Fruit fly (Drosophila melanogaster): ENCODE results near the gene CG42359.

The CG42359 gene

DNA sequence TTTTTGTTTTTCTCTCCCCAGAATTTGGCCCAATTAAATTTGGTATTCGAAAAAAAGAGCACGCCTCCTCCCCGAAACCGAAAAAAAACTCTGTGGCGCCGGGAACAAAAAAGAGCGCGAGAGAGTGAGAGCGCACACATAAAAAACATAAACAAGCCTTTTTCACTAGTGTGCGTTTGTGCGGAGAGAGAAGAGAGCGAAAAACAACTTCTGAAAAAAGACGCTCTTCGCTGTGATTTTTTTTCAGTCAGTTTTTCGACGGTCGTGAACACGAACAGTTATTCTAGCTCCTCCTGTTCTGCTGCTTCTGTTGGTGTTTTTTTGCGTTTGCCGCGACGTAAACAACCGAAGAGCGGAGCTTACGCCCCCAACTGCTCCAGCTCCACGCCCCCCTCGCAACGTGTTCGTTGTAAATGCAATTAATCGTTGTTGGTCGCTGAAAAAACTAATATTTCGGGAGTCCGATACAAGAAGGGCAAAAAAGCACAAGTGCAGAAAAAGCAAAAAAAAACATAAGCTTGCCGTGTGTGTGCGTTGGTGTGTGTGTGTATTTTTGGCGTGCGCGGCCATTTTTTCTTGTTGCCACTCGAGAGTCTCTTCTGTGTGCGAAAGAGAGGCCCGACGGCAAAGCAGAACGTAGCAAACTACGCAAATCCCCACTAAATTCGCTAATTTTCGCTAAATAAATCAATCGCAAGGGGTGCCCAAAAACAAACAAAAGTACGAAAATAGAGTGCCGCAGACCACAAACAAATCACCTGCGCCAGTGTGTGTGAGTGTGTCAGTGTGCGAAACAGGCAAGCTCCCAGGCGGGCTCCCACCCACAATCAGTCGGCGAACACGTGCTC is 2.1 kb upstream of the CG42359 start, which contains the start of gene sqz (continued):
- TF ChIP-seq scrt (GFP tag; optimal IDR thresholded peaks at IDR 0.05) (peak; percentile 50), CG11504 (tag; optimal IDR thresholded peaks at IDR 0.05) (no peak), hkb (optimal IDR thresholded peaks at IDR 0.05) (no peak), hkb (GFP tag; IDR thresholded peaks at IDR 0.05) (no peak; the same call in 1 of the 2 replicates), corto (GFP tag; optimal IDR thresholded peaks at IDR 0.05) (peak; percentile 79), CG8359 (GFP tag; optimal IDR thresholded peaks at IDR 0.05; ENCODE audit: borderline replicate concordance) (no peak), bsh (GFP tag; optimal IDR thresholded peaks at IDR 0.05) (peak in 1 of 2 experiments; percentile 84), crol (GFP tag; IDR thresholded peaks at IDR 0.05) (peak; percentile 51; the same call in 1 of the 2 replicates), nerfin-1 (tag; optimal IDR thresholded peaks at IDR 0.05) (no peak), Side (GFP tag; optimal IDR thresholded peaks at IDR 0.05) (no peak), toy (GFP tag; IDR thresholded peaks at IDR 0.05) (no peak), CG8478 (optimal IDR thresholded peaks at IDR 0.05) (no peak), CG16863 (GFP tag; optimal IDR thresholded peaks at IDR 0.05) (no peak), Sin3A (optimal IDR thresholded peaks at IDR 0.05) (no peak), Kr (GFP tag; optimal IDR thresholded peaks at IDR 0.05) (no peak), caup (GFP tag; optimal IDR thresholded peaks at IDR 0.05; ENCODE audit: severe bottlenecking) (peak; percentile 39), Dip2 (GFP tag; IDR thresholded peaks at IDR 0.05) (no peak), NK7.1 (GFP tag; optimal IDR thresholded peaks at IDR 0.05) (no peak), peb (GFP tag; IDR thresholded peaks at IDR 0.05) (no peak), CG32772 (GFP tag; IDR thresholded peaks at IDR 0.05) (peak; percentile 64), CG1832 (GFP tag; optimal IDR thresholded peaks at IDR 0.05) (peak; percentile 27), CG9609 (GFP tag; optimal IDR thresholded peaks at IDR 0.05) (no peak), CG17361 (GFP tag; IDR thresholded peaks at IDR 0.05) (no peak; the same call in 2 of the 3 replicates), CG10209 (GFP tag; optimal IDR thresholded peaks at IDR 0.05) (no peak), CG18476 (GFP tag; optimal IDR thresholded peaks at IDR 0.05) (no peak), pzg (GFP tag; optimal IDR thresholded peaks at IDR 0.05) (no peak)

DNA sequence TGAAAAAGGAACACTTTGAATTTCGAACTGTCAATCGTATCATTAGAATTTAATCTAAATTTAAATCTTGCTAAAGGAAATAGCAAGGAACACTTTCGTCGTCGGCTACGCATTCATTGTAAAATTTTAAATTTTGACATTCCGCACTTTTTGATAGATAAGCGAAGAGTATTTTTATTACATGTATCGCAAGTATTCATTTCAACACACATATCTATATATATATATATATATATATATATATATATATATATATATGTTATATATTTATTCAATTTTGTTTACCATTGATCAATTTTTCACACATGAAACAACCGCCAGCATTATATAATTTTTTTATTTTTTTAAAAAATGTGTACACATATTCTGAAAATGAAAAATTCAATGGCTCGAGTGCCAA is 2.3 kb downstream of the CG42359 start, which contains the start of gene CG11779:
CG11779 (minus strand) TSS at position 101 of the 400 bp plus-strand sequence.
- TF ChIP-seq zfh1 (GFP tag; IDR thresholded peaks at IDR 0.05) (no peak), dimm (GFP tag; IDR thresholded peaks at IDR 0.05) (no peak), CG12659 (GFP tag; optimal IDR thresholded peaks at IDR 0.05) (no peak), lab (GFP tag; optimal IDR thresholded peaks at IDR 0.05) (no peak), her (GFP tag; optimal IDR thresholded peaks at IDR 0.05) (no peak), gsb-n (tag; optimal IDR thresholded peaks at IDR 0.05) (no peak), Dip2 (GFP tag; IDR thresholded peaks at IDR 0.05) (no peak), schlank (tag; optimal IDR thresholded peaks at IDR 0.05) (no peak), tup (GFP tag; optimal IDR thresholded peaks at IDR 0.05) (no peak), CG30403 (GFP tag; optimal IDR thresholded peaks at IDR 0.05) (no peak), Bteb2 (GFP tag; optimal IDR thresholded peaks at IDR 0.05) (no peak), CG17612 (GFP tag; IDR thresholded peaks at IDR 0.05) (no peak), CG17359 (tag; optimal IDR thresholded peaks at IDR 0.05) (no peak), B-H1 (GFP tag; IDR thresholded peaks at IDR 0.05) (no peak), Rx (GFP tag; IDR thresholded peaks at IDR 0.05) (no peak), CG4404 (GFP tag; IDR thresholded peaks at IDR 0.05) (no peak), CG7556 (GFP tag; optimal IDR thresholded peaks at IDR 0.05) (no peak), Fer1 (GFP tag; optimal IDR thresholded peaks at IDR 0.05) (no peak)
